Worm (Caenorhabditis elegans): ENCODE results near the gene F55C9.11.

DNA sequence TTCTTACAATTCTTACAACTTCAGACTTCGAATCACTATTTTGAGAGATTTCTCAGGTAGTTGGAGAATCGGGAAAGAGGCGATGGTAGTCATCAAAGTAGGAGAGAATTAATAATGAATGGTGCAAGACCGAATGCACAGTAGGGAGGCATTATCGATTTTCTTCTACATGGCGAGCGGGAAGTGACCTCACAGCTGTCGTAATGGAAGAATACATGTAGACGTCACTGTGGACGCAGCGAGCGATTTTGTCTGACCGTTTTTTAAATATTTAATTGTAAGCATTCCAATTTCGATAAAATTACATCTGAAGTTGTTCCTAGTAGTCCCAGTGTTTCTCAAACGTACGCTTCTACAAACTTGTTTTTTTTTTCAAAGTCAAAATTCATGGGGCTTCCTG is at the start of gene F55C9.11:
- TF ChIP-seq ztf-4 (tag; optimal IDR thresholded peaks at IDR 0.05) (no peak), C34B4.2 (tag; optimal IDR thresholded peaks at IDR 0.05) (no peak), ceh-88 (GFP tag; IDR thresholded peaks at IDR 0.05) (no peak), fos-1 (tag; optimal IDR thresholded peaks at IDR 0.05) (no peak), pqm-1 (tag; optimal IDR thresholded peaks at IDR 0.05) (no peak), tbx-2 (tag; optimal IDR thresholded peaks at IDR 0.05) (no peak), lin-39 (tag; optimal IDR thresholded peaks at IDR 0.05) (no peak), fkh-10 (GFP tag; optimal IDR thresholded peaks at IDR 0.05) (no peak)

Measured in whole organism, L1 larva.